Worm (Caenorhabditis elegans) whole organism, L2 larva: Measurements from ENCODE around the gene ZK1290.13.

ENCODE experiments used
- nhr-11 ChIP-seq: fragments of 150-350 bp; optimal IDR thresholded peaks from 2 replicates; lab custom pipeline; 2014; ENCODE audit warnings: missing biosample characterization, missing genetic modification characterization
- nhr-237 ChIP-seq: fragments of 150-350 bp; optimal IDR thresholded peaks from 2 replicates; lab custom pipeline; 2014; ENCODE audit warnings: missing biosample characterization, missing genetic modification characterization

ce11 chrII:7489605-7490004 is 45.2 kb upstream of the ZK1290.13 start, which contains the start of gene D1022.9:
- no peak for TF ChIP-seq nhr-11 (tag; lab: Kevin White, UChicago)
- no peak for TF ChIP-seq nhr-237 (tag; lab: Kevin White, UChicago)
